Fruit fly (Drosophila melanogaster): Measurements from ENCODE around the gene CG32536.

Gene CG32536

dm6 chrX:19262553-19262952, 14.1 kb downstream of the CG32536 start (continued):
- TF ChIP-seq CG4360 (GFP tag; IDR thresholded peaks at IDR 0.05) (no peak), corto (GFP tag; optimal IDR thresholded peaks at IDR 0.05) (no peak), Neu2 (GFP tag; optimal IDR thresholded peaks at IDR 0.05; ENCODE audit: borderline replicate concordance) (no peak), phol (tag; optimal IDR thresholded peaks at IDR 0.05) (peak; percentile 52), CG12219 (GFP tag; optimal IDR thresholded peaks at IDR 0.05) (no peak), CG11695 (GFP tag; IDR thresholded peaks at IDR 0.05) (peak; percentile 43; the same call in 1 of the 3 replicates), dmrt99B (tag; optimal IDR thresholded peaks at IDR 0.05) (peak; percentile 45), fd102C (GFP tag; optimal IDR thresholded peaks at IDR 0.05) (no peak), CG31365 (tag; optimal IDR thresholded peaks at IDR 0.05) (no peak), Gug (GFP tag; IDR thresholded peaks at IDR 0.05) (no peak), CG10462 (GFP tag; optimal IDR thresholded peaks at IDR 0.05) (no peak), Vsx1 (GFP tag; optimal IDR thresholded peaks at IDR 0.05) (no peak), CG34376 (GFP tag; optimal IDR thresholded peaks at IDR 0.05) (no peak), abd-A (tag; optimal IDR thresholded peaks at IDR 0.05) (no peak), CG18619 (GFP tag; optimal IDR thresholded peaks at IDR 0.05) (no peak), salm (tag; optimal IDR thresholded peaks at IDR 0.05) (no peak), NC2α (GFP tag; optimal IDR thresholded peaks at IDR 0.05) (no peak), CG12769 (tag; optimal IDR thresholded peaks at IDR 0.05) (no peak), tup (GFP tag; optimal IDR thresholded peaks at IDR 0.05) (no peak), stc (GFP tag; IDR thresholded peaks at IDR 0.05) (0 out of 2 replicates have a peak, but pooled peaks have one; percentile 22), CG15479 (GFP tag; optimal IDR thresholded peaks at IDR 0.05) (no peak), peb (GFP tag; IDR thresholded peaks at IDR 0.05) (no peak), prd (optimal IDR thresholded peaks at IDR 0.05) (no peak), prd (GFP tag; IDR thresholded peaks at IDR 0.05) (no peak), Lhr (GFP tag; optimal IDR thresholded peaks at IDR 0.05) (no peak), Meics (GFP tag; optimal IDR thresholded peaks at IDR 0.05) (peak; percentile 21), CG13775 (GFP tag; optimal IDR thresholded peaks at IDR 0.05) (no peak), H15 (GFP tag; IDR thresholded peaks at IDR 0.05) (no peak), Trl (optimal IDR thresholded peaks at IDR 0.05) (no peak), Trl (GFP tag; optimal IDR thresholded peaks at IDR 0.05) (no peak), pum (GFP tag; optimal IDR thresholded peaks at IDR 0.05) (no peak), CG7372 (GFP tag; IDR thresholded peaks at IDR 0.05) (no peak), chif (GFP tag; optimal IDR thresholded peaks at IDR 0.05) (no peak), repo (GFP tag; optimal IDR thresholded peaks at IDR 0.05) (no peak), B-H2 (GFP tag; optimal IDR thresholded peaks at IDR 0.05) (no peak), CG1529 (GFP tag; optimal IDR thresholded peaks at IDR 0.05) (no peak), dati (GFP tag; IDR thresholded peaks at IDR 0.05) (no peak), trem (tag; optimal IDR thresholded peaks at IDR 0.05) (no peak), dmrt11E (tag; optimal IDR thresholded peaks at IDR 0.05) (no peak), CG14710 (tag; optimal IDR thresholded peaks at IDR 0.05) (peak; percentile 20), Spps (tag; optimal IDR thresholded peaks at IDR 0.05) (no peak), caup (GFP tag; optimal IDR thresholded peaks at IDR 0.05; ENCODE audit: severe bottlenecking) (no peak), Hey (tag; optimal IDR thresholded peaks at IDR 0.05) (no peak), Ets65A (GFP tag) (no peak), CG7928 (GFP tag; optimal IDR thresholded peaks at IDR 0.05) (no peak), CG6272 (GFP tag; IDR thresholded peaks at IDR 0.05) (no peak), sens-2 (GFP tag; IDR thresholded peaks at IDR 0.05) (0 out of 2 replicates have a peak, but pooled peaks have one; percentile 11), hth (optimal IDR thresholded peaks at IDR 0.05) (no peak), CG2712 (tag; optimal IDR thresholded peaks at IDR 0.05) (peak; percentile 52), grau (tag; optimal IDR thresholded peaks at IDR 0.05) (peak; percentile 6), CG34224 (GFP tag; IDR thresholded peaks at IDR 0.05; ENCODE audit: partially characterized antibody) (no peak), CG13296 (GFP tag; optimal IDR thresholded peaks at IDR 0.05) (no peak)

All from whole organism, embryonic.